Fruit fly (Drosophila melanogaster) whole organism, embryonic: ENCODE data around the gene CG43638.

Experiments used
- CG11398 ChIP-seq: fragments of 200-800 bp; sonication (Bioruptor generic); optimal IDR thresholded peaks from 2 replicates; lab custom pipeline; 2016; ENCODE audit warnings: missing biosample characterization, missing genetic modification characterization
- CG13296 ChIP-seq: fragments of 200-800 bp; sonication (Bioruptor generic); optimal IDR thresholded peaks from 3 replicates; lab custom pipeline; 2018; ENCODE audit warnings: missing biosample characterization, mild to moderate bottlenecking, missing genetic modification characterization
- CG13624 ChIP-seq: fragments of 200-800 bp; sonication (Bioruptor generic); optimal IDR thresholded peaks from 2 replicates; lab custom pipeline; 2016; ENCODE audit warnings: missing biosample characterization, missing genetic modification characterization
- CG13775 ChIP-seq: fragments of 200-800 bp; sonication (Bioruptor generic); optimal IDR thresholded peaks from 3 replicates; lab custom pipeline; 2017; ENCODE audit warnings: missing biosample characterization, mild to moderate bottlenecking, missing genetic modification characterization
- CG18011 ChIP-seq: fragments of 200-800 bp; sonication (Bioruptor generic); optimal IDR thresholded peaks from 2 replicates; lab custom pipeline; 2017; ENCODE audit warnings: missing biosample characterization, missing genetic modification characterization, mild to moderate bottlenecking, moderate library complexity, missing genotype
- CG2116 ChIP-seq: fragments of 200-800 bp; sonication (Bioruptor generic); optimal IDR thresholded peaks from 3 replicates; lab custom pipeline; 2018; ENCODE audit warnings: missing biosample characterization, mild to moderate bottlenecking, missing genetic modification characterization
- CG2199 ChIP-seq: fragments of 200-800 bp; sonication (Bioruptor generic); IDR thresholded peaks from 3 replicates; pipeline ENCODE4 v1.3.6; 2022; ENCODE audit warnings: missing biosample characterization, missing genetic modification characterization
- CG31365 ChIP-seq: fragments of 200-800 bp; sonication (Bioruptor generic); optimal IDR thresholded peaks from 2 replicates; lab custom pipeline; 2018; ENCODE audit warnings: missing biosample characterization, mild to moderate bottlenecking, missing genetic modification characterization
- CG31441 ChIP-seq: fragments of 200-800 bp; sonication (Bioruptor generic); IDR thresholded peaks from 2 replicates; pipeline ENCODE4 v1.3.6; 2022; ENCODE audit warnings: missing biosample characterization, missing genetic modification characterization
- CG3163 ChIP-seq: fragments of 200-800 bp; sonication (Bioruptor generic); optimal IDR thresholded peaks from 3 replicates; lab custom pipeline; 2016; ENCODE audit warnings: missing biosample characterization, missing genetic modification characterization
- CG4328 ChIP-seq: fragments of 200-800 bp; sonication (Bioruptor generic); optimal IDR thresholded peaks from 3 replicates; lab custom pipeline; 2017; ENCODE audit warnings: missing biosample characterization, missing genetic modification reagents, missing genetic modification characterization
- CG6272 ChIP-seq: fragments of 200-800 bp; sonication (Bioruptor generic); IDR thresholded peaks from 2 replicates; pipeline ENCODE4 v1.3.6; 2022; ENCODE audit warnings: missing biosample characterization, missing genetic modification characterization
- CG8359 ChIP-seq: fragments of 200-800 bp; sonication (Bioruptor generic); optimal IDR thresholded peaks from 2 replicates; lab custom pipeline; 2017; ENCODE audit warnings: missing biosample characterization, mild to moderate bottlenecking, missing genetic modification characterization, borderline replicate concordance
- Deaf1 ChIP-seq: fragments of 200-800 bp; optimal IDR thresholded peaks from 3 replicates; lab custom pipeline; 2019; ENCODE audit warnings: missing biosample characterization, mild to moderate bottlenecking, missing genetic modification characterization, moderate library complexity
- Eip74EF ChIP-seq, 2 experiments: fragments of 200-800 bp in 1 of 2; fragments of >200 bp in 1 of 2; sonication (Bioruptor generic) in 1 of 2; optimal IDR thresholded peaks; 2 replicates each; lab custom pipeline; 2017 to 2019; ENCODE audit warnings: missing biosample characterization in 2 of 2, missing genetic modification characterization in 2 of 2, mild to moderate bottlenecking in 1 of 2, moderate library complexity in 1 of 2
- HLH4C ChIP-seq: fragments of 200-800 bp; sonication (Bioruptor generic); IDR thresholded peaks from 3 replicates; pipeline ENCODE4 v1.3.6; 2022; ENCODE audit warnings: missing biosample characterization, missing genetic modification characterization; ENCODE audit not compliant: partially characterized antibody
- HmgD ChIP-seq: fragments of 200-800 bp; sonication (Bioruptor generic); optimal IDR thresholded peaks from 3 replicates; lab custom pipeline; 2016; ENCODE audit warnings: missing biosample characterization, missing genetic modification characterization
- Med ChIP-seq: fragments of 200-800 bp; sonication (Bioruptor generic); peaks from one replicate; lab custom pipeline; 2016; ENCODE audit warnings: missing biosample characterization, missing genetic modification characterization, mild to moderate bottlenecking, inconsistent platforms, moderate library complexity
- Nf-YB ChIP-seq: fragments of 200-800 bp; sonication (Bioruptor generic); optimal IDR thresholded peaks from 3 replicates; lab custom pipeline; 2019; ENCODE audit warnings: missing biosample characterization, mild to moderate bottlenecking, missing genetic modification characterization, moderate library complexity
- Poxn ChIP-seq: fragments of 200-800 bp; sonication (Bioruptor generic); IDR thresholded peaks from 2 replicates; pipeline ENCODE4 v1.3.6; 2022; ENCODE audit warnings: missing biosample characterization, missing genetic modification characterization
- Sry-β ChIP-seq: fragments of 200-800 bp; sonication (Bioruptor generic); optimal IDR thresholded peaks from 2 replicates; lab custom pipeline; 2018; ENCODE audit warnings: missing biosample characterization, mild to moderate bottlenecking, missing genetic modification characterization, moderate library complexity
- Stat92E ChIP-seq, 3 experiments: fragments of >200 bp in 2 of 3; fragments of 200-800 bp in 1 of 3; sonication (Bioruptor generic) in 1 of 3; optimal IDR thresholded peaks; 2 replicates each; lab custom pipeline; 2017 to 2019; ENCODE audit warnings: missing biosample characterization in 3 of 3, missing genetic modification characterization in 3 of 3, mild to moderate bottlenecking in 1 of 3, moderate library complexity in 1 of 3
- abd-A ChIP-seq: fragments of 200-800 bp; sonication (Bioruptor generic); optimal IDR thresholded peaks from 3 replicates; lab custom pipeline; 2019; ENCODE audit warnings: missing biosample characterization, mild to moderate bottlenecking, missing genetic modification characterization, moderate library complexity
- amos ChIP-seq: fragments of 200-800 bp; sonication (Bioruptor generic); IDR thresholded peaks from 2 replicates; pipeline ENCODE4 v1.3.6; 2022; ENCODE audit warnings: missing biosample characterization, missing genetic modification characterization; ENCODE audit not compliant: partially characterized antibody
- ara ChIP-seq: fragments of 200-800 bp; sonication (Bioruptor generic); IDR thresholded peaks from 2 replicates; pipeline ENCODE4 v1.3.6; 2022; ENCODE audit warnings: missing biosample characterization, missing genetic modification characterization
- bsh ChIP-seq, 2 experiments: fragments of 200-800 bp; sonication (Bioruptor generic); optimal IDR thresholded peaks; 2 replicates each; lab custom pipeline; 2017 to 2018; ENCODE audit warnings: mild to moderate bottlenecking in 2 of 2, missing biosample characterization in 2 of 2, missing genetic modification characterization in 2 of 2, moderate library complexity in 1 of 2
- chinmo ChIP-seq: fragments of 200-800 bp; sonication (Bioruptor generic); IDR thresholded peaks from 4 replicates; pipeline ENCODE4 v1.3.6; 2022; ENCODE audit warnings: missing biosample characterization, missing genetic modification characterization; ENCODE audit not compliant: partially characterized antibody
- corto ChIP-seq: fragments of 200-800 bp; sonication (Bioruptor generic); optimal IDR thresholded peaks from 2 replicates; lab custom pipeline; 2016; ENCODE audit warnings: missing biosample characterization, mild to moderate bottlenecking, missing genetic modification characterization, moderate library complexity
- exex ChIP-seq: fragments of 200-800 bp; sonication (Bioruptor generic); optimal IDR thresholded peaks from 4 replicates; lab custom pipeline; 2018; ENCODE audit warnings: missing biosample characterization, mild to moderate bottlenecking, missing genetic modification characterization, moderate library complexity
- eyg ChIP-seq: fragments of 200-800 bp; sonication (Bioruptor generic); optimal IDR thresholded peaks from 3 replicates; lab custom pipeline; 2016; ENCODE audit warnings: missing biosample characterization, missing genetic modification characterization
- fd102C ChIP-seq: fragments of 200-800 bp; sonication (Bioruptor generic); optimal IDR thresholded peaks from 2 replicates; lab custom pipeline; 2018; ENCODE audit warnings: missing biosample characterization, mild to moderate bottlenecking, missing genetic modification characterization, moderate library complexity
- gsb ChIP-seq: fragments of 200-800 bp; sonication (Bioruptor generic); IDR thresholded peaks from 2 replicates; pipeline ENCODE4 v1.3.6; 2022; ENCODE audit warnings: missing biosample characterization, missing genetic modification characterization
- jumu ChIP-seq: fragments of 200-800 bp; sonication (Bioruptor generic); optimal IDR thresholded peaks from 3 replicates; lab custom pipeline; 2016; ENCODE audit warnings: missing biosample characterization, missing genetic modification characterization
- klu ChIP-seq: fragments of 200-800 bp; sonication (Bioruptor generic); IDR thresholded peaks from 2 replicates; pipeline ENCODE4 v1.3.6; 2022; ENCODE audit warnings: missing biosample characterization, missing genetic modification characterization
- lbe ChIP-seq: fragments of 200-800 bp; sonication (Bioruptor generic); optimal IDR thresholded peaks from 2 replicates; lab custom pipeline; 2016; ENCODE audit warnings: missing biosample characterization, mild to moderate bottlenecking, missing genetic modification characterization
- mam ChIP-seq: fragments of 200-800 bp; sonication (Bioruptor generic); optimal IDR thresholded peaks from 3 replicates; lab custom pipeline; 2016; ENCODE audit warnings: missing biosample characterization, missing genetic modification characterization
- mirr ChIP-seq: fragments of 200-800 bp; sonication (Bioruptor generic); optimal IDR thresholded peaks from 3 replicates; lab custom pipeline; 2018; ENCODE audit warnings: missing biosample characterization, mild to moderate bottlenecking, missing genetic modification characterization
- nerfin-2 ChIP-seq: fragments of 200-800 bp; sonication (Bioruptor generic); IDR thresholded peaks from 2 replicates; pipeline ENCODE4 v1.3.6; 2022; ENCODE audit warnings: missing biosample characterization, missing genetic modification characterization; ENCODE audit not compliant: partially characterized antibody
- pan ChIP-seq, 4 experiments: fragments of >200 bp in 3 of 4; fragments of 200-800 bp in 1 of 4; sonication (Bioruptor generic) in 1 of 4; optimal IDR thresholded peaks in 3 of 4; IDR thresholded peaks in 1 of 4; 2 replicates each; pipeline versions ENCODE4 v1.3.6 to Lab custom; 2017 to 2022; ENCODE audit warnings: missing biosample characterization in 2 of 4, missing genetic modification characterization in 2 of 4, mixed read lengths in 1 of 4
- schlank ChIP-seq: fragments of 200-800 bp; sonication (Bioruptor generic); optimal IDR thresholded peaks from 2 replicates; lab custom pipeline; 2018; ENCODE audit warnings: missing biosample characterization, mild to moderate bottlenecking, missing genetic modification characterization
- sim ChIP-seq: fragments of 200-800 bp; sonication (Bioruptor generic); IDR thresholded peaks from 2 replicates; pipeline ENCODE4 v1.3.6; 2022; ENCODE audit warnings: missing biosample characterization, missing genetic modification characterization
- sug ChIP-seq: fragments of 200-800 bp; optimal IDR thresholded peaks from 2 replicates; lab custom pipeline; 2019; ENCODE audit warnings: missing biosample characterization, mild to moderate bottlenecking, missing genetic modification characterization, moderate library complexity
- tgo ChIP-seq: fragments of 200-800 bp; sonication (Bioruptor generic); IDR thresholded peaks from 3 replicates; pipeline ENCODE4 v1.3.6; 2022; ENCODE audit warnings: missing biosample characterization, missing genetic modification characterization
- tll ChIP-seq, 2 experiments: fragments of 200-800 bp in 1 of 2; fragments of >200 bp in 1 of 2; sonication (Bioruptor generic) in 1 of 2; optimal IDR thresholded peaks; 2 replicates each; lab custom pipeline; 2017 to 2019; ENCODE audit warnings: missing biosample characterization in 2 of 2, missing genetic modification characterization in 2 of 2, mild to moderate bottlenecking in 1 of 2, moderate library complexity in 1 of 2
- unpg ChIP-seq: fragments of 200-800 bp; sonication (Bioruptor generic); optimal IDR thresholded peaks from 3 replicates; lab custom pipeline; 2018; ENCODE audit warnings: missing biosample characterization, mild to moderate bottlenecking, missing genetic modification characterization, moderate library complexity
- usp ChIP-seq: fragments of >200 bp; optimal IDR thresholded peaks from 2 replicates; lab custom pipeline; 2017; ENCODE audit warnings: missing biosample characterization, missing genetic modification characterization
- zen2 ChIP-seq: fragments of 200-800 bp; sonication (Bioruptor generic); IDR thresholded peaks from 3 replicates; pipeline ENCODE4 v1.3.6; 2022; ENCODE audit warnings: missing biosample characterization, missing genetic modification characterization; ENCODE audit not compliant: partially characterized antibody
- zfh2 ChIP-seq: fragments of 200-800 bp; sonication (Bioruptor generic); optimal IDR thresholded peaks from 2 replicates; lab custom pipeline; 2016; ENCODE audit warnings: missing biosample characterization, missing genetic modification characterization

Gene CG43638

dm6 chr3L:12090184-12090897, 46.0 kb downstream of the CG43638 start (continued):
- TF ChIP-seq Eip74EF (GFP tag; optimal IDR thresholded peaks at IDR 0.05; lab: Kevin White, UChicago) (no peak), mam (GFP tag; lab: Kevin White, UChicago) (no peak), Deaf1 (tag; lab: Kevin White, UChicago) (peak; percentile 16), CG31441 (GFP tag; lab: Robert Waterston, UW) (no peak), sug (tag; lab: Kevin White, UChicago) (no peak), CG4328 (GFP tag; lab: Kevin White, UChicago) (no peak), CG11398 (GFP tag; lab: Kevin White, UChicago) (no peak), Poxn (GFP tag; lab: Robert Waterston, UW) (no peak), bsh (GFP tag; optimal IDR thresholded peaks at IDR 0.05; lab: Kevin White, UChicago) (no peak), Stat92E (GFP tag; optimal IDR thresholded peaks at IDR 0.05; lab: Kevin White, UChicago) (no peak), chinmo (GFP tag; lab: Robert Waterston, UW) (peak; percentile 63; the same call in 2 of the 4 replicates), CG3163 (no peak), HLH4C (GFP tag; lab: Robert Waterston, UW) (no peak), CG13775 (GFP tag; lab: Kevin White, UChicago) (no peak), usp (GFP tag; lab: Kevin White, UChicago) (no peak), jumu (GFP tag; lab: Kevin White, UChicago) (no peak), Sry-β (GFP tag; lab: Kevin White, UChicago) (no peak), pan (optimal IDR thresholded peaks at IDR 0.05; lab: Kevin White, UChicago) (no peak), pan (GFP tag; optimal IDR thresholded peaks at IDR 0.05 in 1 of 2, IDR thresholded peaks at IDR 0.05 in 1 of 2) (no peak), gsb (GFP tag; lab: Robert Waterston, UW) (no peak), CG13296 (no peak), schlank (no peak), corto (GFP tag; lab: Kevin White, UChicago) (no peak), lbe (GFP tag; lab: Kevin White, UChicago) (no peak), tgo (GFP tag; lab: Robert Waterston, UW) (no peak), CG2199 (GFP tag; lab: Robert Waterston, UW) (no peak), amos (GFP tag; lab: Robert Waterston, UW) (no peak), fd102C (no peak), zfh2 (GFP tag; lab: Kevin White, UChicago) (no peak), CG13624 (GFP tag; lab: Kevin White, UChicago) (no peak), sim (GFP tag; lab: Robert Waterston, UW) (no peak), CG6272 (GFP tag; lab: Robert Waterston, UW) (0 out of 2 replicates have a peak, but pooled peaks have one; percentile 12), unpg (no peak), eyg (GFP tag; lab: Kevin White, UChicago) (no peak), nerfin-2 (no peak), CG31365 (tag; lab: Kevin White, UChicago) (no peak), ara (GFP tag; lab: Robert Waterston, UW) (no peak), zen2 (GFP tag; lab: Robert Waterston, UW) (no peak), Nf-YB (GFP tag; lab: Kevin White, UChicago) (no peak), tll (GFP tag; optimal IDR thresholded peaks at IDR 0.05; lab: Kevin White, UChicago) (no peak), CG8359 (GFP tag; lab: Kevin White, UChicago) (no peak), mirr (GFP tag; lab: Kevin White, UChicago) (no peak), Med (GFP tag; lab: Kevin White, UChicago) (peak; percentile 72), CG18011 (GFP tag; lab: Kevin White, UChicago) (no peak), HmgD (GFP tag; lab: Kevin White, UChicago) (no peak), abd-A (tag; lab: Kevin White, UChicago) (peak; percentile 48), exex (tag; lab: Kevin White, UChicago) (no peak), CG2116 (GFP tag; lab: Kevin White, UChicago) (no peak), klu (GFP tag; lab: Robert Waterston, UW) (no peak)
